Fruit fly (Drosophila melanogaster) whole organism, embryonic: ENCODE results near the gene MCTS1.

Experiments
- Adf1 ChIP-seq: fragments of 200-800 bp; sonication (Bioruptor generic); IDR thresholded peaks from 2 replicates; pipeline ENCODE4 v1.3.6; 2022; ENCODE audit warnings: missing biosample characterization, missing genetic modification characterization
- CG10321 ChIP-seq: fragments of 200-800 bp; sonication (Bioruptor generic); IDR thresholded peaks from 2 replicates; pipeline ENCODE4 v1.3.6; 2022; ENCODE audit warnings: missing biosample characterization, missing genetic modification characterization
- CG13287 ChIP-seq: fragments of 200-800 bp; sonication (Bioruptor generic); IDR thresholded peaks from 2 replicates; pipeline ENCODE4 v1.3.6; 2022; ENCODE audit warnings: missing biosample characterization, missing genetic modification characterization; ENCODE audit not compliant: partially characterized antibody
- CG17612 ChIP-seq: fragments of 200-800 bp; sonication (Bioruptor generic); IDR thresholded peaks from 2 replicates; pipeline ENCODE4 v1.3.6; 2022; ENCODE audit warnings: missing biosample characterization, missing genetic modification characterization
- CG1832 ChIP-seq: fragments of 200-800 bp; sonication (Bioruptor generic); optimal IDR thresholded peaks from 2 replicates; lab custom pipeline; 2017; ENCODE audit warnings: missing biosample characterization, mild to moderate bottlenecking, missing genetic modification characterization, inconsistent platforms
- CG3163 ChIP-seq: fragments of 200-800 bp; sonication (Bioruptor generic); optimal IDR thresholded peaks from 3 replicates; lab custom pipeline; 2016; ENCODE audit warnings: missing biosample characterization, missing genetic modification characterization
- CG32532 ChIP-seq: fragments of 200-800 bp; sonication (Bioruptor generic); IDR thresholded peaks from 2 replicates; pipeline ENCODE4 v1.3.6; 2022; ENCODE audit warnings: missing biosample characterization, missing genetic modification characterization
- CG34224 ChIP-seq: fragments of 200-800 bp; sonication (Bioruptor generic); IDR thresholded peaks from 3 replicates; pipeline ENCODE4 v1.3.6; 2022; ENCODE audit warnings: missing biosample characterization, missing genetic modification characterization; ENCODE audit not compliant: partially characterized antibody
- CG4328 ChIP-seq: fragments of 200-800 bp; sonication (Bioruptor generic); optimal IDR thresholded peaks from 3 replicates; lab custom pipeline; 2017; ENCODE audit warnings: missing biosample characterization, missing genetic modification reagents, missing genetic modification characterization
- CG4360 ChIP-seq: fragments of 200-800 bp; sonication (Bioruptor generic); IDR thresholded peaks from 2 replicates; pipeline ENCODE4 v1.3.6; 2022; ENCODE audit warnings: missing biosample characterization, missing genetic modification characterization
- CG8281 ChIP-seq: fragments of 200-800 bp; sonication (Bioruptor generic); optimal IDR thresholded peaks from 2 replicates; lab custom pipeline; 2018; ENCODE audit warnings: missing biosample characterization, mild to moderate bottlenecking, missing genetic modification characterization, moderate library complexity
- CG8478 ChIP-seq: fragments of >200 bp; optimal IDR thresholded peaks from 2 replicates; lab custom pipeline; 2018
- Fer3 ChIP-seq: fragments of 200-800 bp; sonication (Bioruptor generic); optimal IDR thresholded peaks from 2 replicates; lab custom pipeline; 2018; ENCODE audit warnings: missing biosample characterization, mild to moderate bottlenecking, missing genetic modification characterization, moderate library complexity
- HLH4C ChIP-seq: fragments of 200-800 bp; sonication (Bioruptor generic); IDR thresholded peaks from 3 replicates; pipeline ENCODE4 v1.3.6; 2022; ENCODE audit warnings: missing biosample characterization, missing genetic modification characterization; ENCODE audit not compliant: partially characterized antibody
- HLHmδ ChIP-seq: fragments of 200-800 bp; sonication (Bioruptor generic); optimal IDR thresholded peaks from 2 replicates; lab custom pipeline; 2018; ENCODE audit warnings: missing biosample characterization, mild to moderate bottlenecking, missing genetic modification characterization, moderate library complexity
- Jarid2 ChIP-seq: fragments of 200-800 bp; sonication (Bioruptor generic); optimal IDR thresholded peaks from 3 replicates; lab custom pipeline; 2017; ENCODE audit warnings: mild to moderate bottlenecking, missing biosample characterization, missing genetic modification reagents, missing genetic modification characterization
- Med ChIP-seq: fragments of 200-800 bp; sonication (Bioruptor generic); peaks from one replicate; lab custom pipeline; 2016; ENCODE audit warnings: missing biosample characterization, missing genetic modification characterization, mild to moderate bottlenecking, inconsistent platforms, moderate library complexity
- NFAT ChIP-seq: fragments of 200-800 bp; sonication (Bioruptor generic); IDR thresholded peaks from 2 replicates; pipeline ENCODE4 v1.3.6; 2022; ENCODE audit warnings: missing biosample characterization, missing genetic modification characterization
- Nf-YB ChIP-seq: fragments of 200-800 bp; sonication (Bioruptor generic); optimal IDR thresholded peaks from 3 replicates; lab custom pipeline; 2019; ENCODE audit warnings: missing biosample characterization, mild to moderate bottlenecking, missing genetic modification characterization, moderate library complexity
- Nf-YC ChIP-seq: fragments of 200-800 bp; optimal IDR thresholded peaks from 3 replicates; lab custom pipeline; 2019; ENCODE audit warnings: missing biosample characterization, mild to moderate bottlenecking, missing genetic modification characterization, moderate library complexity
- NfI ChIP-seq: fragments of 200-800 bp; sonication (Bioruptor generic); optimal IDR thresholded peaks from 3 replicates; lab custom pipeline; 2018; ENCODE audit warnings: missing biosample characterization, mild to moderate bottlenecking, missing genetic modification characterization, moderate library complexity
- Stat92E ChIP-seq, 3 experiments: fragments of >200 bp in 2 of 3; fragments of 200-800 bp in 1 of 3; sonication (Bioruptor generic) in 1 of 3; optimal IDR thresholded peaks; 2 replicates each; lab custom pipeline; 2017 to 2019; ENCODE audit warnings: missing biosample characterization in 3 of 3, missing genetic modification characterization in 3 of 3, mild to moderate bottlenecking in 1 of 3, moderate library complexity in 1 of 3
- Trl ChIP-seq, 3 experiments: fragments of >200 bp in 2 of 3; fragments of 200-800 bp in 1 of 3; sonication (Bioruptor generic) in 1 of 3; optimal IDR thresholded peaks; 2 replicates in 1 of 3; 3 replicates in 2 of 3; lab custom pipeline; 2016 to 2017; ENCODE audit warnings: missing biosample characterization in 1 of 3, missing genetic modification characterization in 1 of 3
- abd-A ChIP-seq: fragments of 200-800 bp; sonication (Bioruptor generic); optimal IDR thresholded peaks from 3 replicates; lab custom pipeline; 2019; ENCODE audit warnings: missing biosample characterization, mild to moderate bottlenecking, missing genetic modification characterization, moderate library complexity
- bowl ChIP-seq: fragments of 200-800 bp; sonication (Bioruptor generic); IDR thresholded peaks from 2 replicates; pipeline ENCODE4 v1.3.6; 2022; ENCODE audit warnings: missing biosample characterization, missing genetic modification characterization
- btn ChIP-seq: fragments of 200-800 bp; sonication (Bioruptor generic); optimal IDR thresholded peaks from 2 replicates; lab custom pipeline; 2016; ENCODE audit warnings: missing biosample characterization, missing genetic modification characterization
- chinmo ChIP-seq: fragments of 200-800 bp; sonication (Bioruptor generic); IDR thresholded peaks from 4 replicates; pipeline ENCODE4 v1.3.6; 2022; ENCODE audit warnings: missing biosample characterization, missing genetic modification characterization; ENCODE audit not compliant: partially characterized antibody
- chm ChIP-seq: fragments of 200-800 bp; sonication (Bioruptor generic); IDR thresholded peaks from 2 replicates; pipeline ENCODE4 v1.3.6; 2022; ENCODE audit warnings: missing biosample characterization, missing genetic modification characterization
- ci ChIP-seq: fragments of 200-800 bp; sonication (Bioruptor generic); IDR thresholded peaks from 3 replicates; pipeline ENCODE4 v1.3.6; 2022; ENCODE audit warnings: missing biosample characterization, missing genetic modification characterization
- crol ChIP-seq: fragments of 200-800 bp; sonication (Bioruptor generic); IDR thresholded peaks from 2 replicates; pipeline ENCODE4 v1.3.6; 2022; ENCODE audit warnings: missing biosample characterization, missing genetic modification characterization
- danr ChIP-seq: fragments of 200-800 bp; sonication (Bioruptor generic); IDR thresholded peaks from 2 replicates; pipeline ENCODE4 v1.3.6; 2022; ENCODE audit warnings: missing biosample characterization, missing genetic modification characterization
- ewg ChIP-seq: fragments of 200-800 bp; sonication (Bioruptor generic); optimal IDR thresholded peaks from 3 replicates; lab custom pipeline; 2017; ENCODE audit warnings: mild to moderate bottlenecking, missing biosample characterization, missing genetic modification reagents, missing genetic modification characterization
- grn ChIP-seq: fragments of 200-800 bp; sonication (Bioruptor generic); optimal IDR thresholded peaks from 3 replicates; lab custom pipeline; 2017; ENCODE audit warnings: missing biosample characterization, missing genetic modification characterization
- kni ChIP-seq: fragments of 200-800 bp; sonication (Bioruptor generic); optimal IDR thresholded peaks from 3 replicates; lab custom pipeline; 2017; ENCODE audit warnings: mild to moderate bottlenecking, missing biosample characterization, missing genetic modification reagents, missing genetic modification characterization
- knrl ChIP-seq: fragments of 200-800 bp; sonication (Bioruptor generic); IDR thresholded peaks from 3 replicates; pipeline ENCODE4 v1.3.6; 2022; ENCODE audit warnings: missing biosample characterization, missing genetic modification characterization; ENCODE audit not compliant: partially characterized antibody
- lov ChIP-seq, 2 experiments: fragments of 200-800 bp in 1 of 2; fragments of >200 bp in 1 of 2; sonication (Bioruptor generic) in 1 of 2; IDR thresholded peaks in 1 of 2; optimal IDR thresholded peaks in 1 of 2; 2 replicates in 1 of 2; 3 replicates in 1 of 2; pipeline versions ENCODE4 v1.3.6 to Lab custom; 2017 to 2022; ENCODE audit warnings: missing biosample characterization in 1 of 2, missing genetic modification characterization in 1 of 2
- onecut ChIP-seq: fragments of 200-800 bp; sonication (Bioruptor generic); IDR thresholded peaks from 2 replicates; pipeline ENCODE4 v1.3.6; 2022; ENCODE audit warnings: missing biosample characterization, missing genetic modification characterization
- pfk ChIP-seq: fragments of 200-800 bp; sonication (Bioruptor generic); optimal IDR thresholded peaks from 2 replicates; lab custom pipeline; 2018; ENCODE audit warnings: missing biosample characterization, mild to moderate bottlenecking, missing genetic modification characterization, moderate library complexity
- phol ChIP-seq: fragments of 200-800 bp; sonication (Bioruptor generic); optimal IDR thresholded peaks from 3 replicates; lab custom pipeline; 2018; ENCODE audit warnings: missing biosample characterization, mild to moderate bottlenecking, missing genetic modification characterization, moderate library complexity
- pros ChIP-seq: fragments of 200-800 bp; sonication (Bioruptor generic); optimal IDR thresholded peaks from 3 replicates; lab custom pipeline; 2019; ENCODE audit warnings: missing biosample characterization, mild to moderate bottlenecking, missing genetic modification characterization, moderate library complexity
- sens ChIP-seq: fragments of 200-800 bp; sonication (Bioruptor generic); peaks from one replicate; lab custom pipeline; 2016; ENCODE audit warnings: missing biosample characterization, missing genetic modification characterization
- sqz ChIP-seq: fragments of 200-800 bp; sonication (Bioruptor generic); optimal IDR thresholded peaks from 3 replicates; lab custom pipeline; 2018; ENCODE audit warnings: missing biosample characterization, mild to moderate bottlenecking, missing genetic modification characterization
- tna ChIP-seq: fragments of 200-800 bp; sonication (Bioruptor generic); IDR thresholded peaks from 2 replicates; pipeline ENCODE4 v1.3.6; 2022; ENCODE audit warnings: missing biosample characterization, missing genetic modification characterization; ENCODE audit not compliant: partially characterized antibody
- vvl ChIP-seq: fragments of 200-800 bp; sonication (Bioruptor generic); IDR thresholded peaks from 2 replicates; pipeline ENCODE4 v1.3.6; 2022; ENCODE audit warnings: missing biosample characterization, missing genetic modification characterization
- z ChIP-seq: fragments of 200-800 bp; sonication (Bioruptor generic); IDR thresholded peaks from 3 replicates; pipeline ENCODE4 v1.3.6; 2022; ENCODE audit warnings: missing biosample characterization, missing genetic modification characterization
- zen ChIP-seq: fragments of 200-800 bp; sonication (Bioruptor generic); optimal IDR thresholded peaks from 3 replicates; lab custom pipeline; 2018; ENCODE audit warnings: missing biosample characterization, mild to moderate bottlenecking, missing genetic modification characterization, moderate library complexity

The MCTS1 gene

DNA sequence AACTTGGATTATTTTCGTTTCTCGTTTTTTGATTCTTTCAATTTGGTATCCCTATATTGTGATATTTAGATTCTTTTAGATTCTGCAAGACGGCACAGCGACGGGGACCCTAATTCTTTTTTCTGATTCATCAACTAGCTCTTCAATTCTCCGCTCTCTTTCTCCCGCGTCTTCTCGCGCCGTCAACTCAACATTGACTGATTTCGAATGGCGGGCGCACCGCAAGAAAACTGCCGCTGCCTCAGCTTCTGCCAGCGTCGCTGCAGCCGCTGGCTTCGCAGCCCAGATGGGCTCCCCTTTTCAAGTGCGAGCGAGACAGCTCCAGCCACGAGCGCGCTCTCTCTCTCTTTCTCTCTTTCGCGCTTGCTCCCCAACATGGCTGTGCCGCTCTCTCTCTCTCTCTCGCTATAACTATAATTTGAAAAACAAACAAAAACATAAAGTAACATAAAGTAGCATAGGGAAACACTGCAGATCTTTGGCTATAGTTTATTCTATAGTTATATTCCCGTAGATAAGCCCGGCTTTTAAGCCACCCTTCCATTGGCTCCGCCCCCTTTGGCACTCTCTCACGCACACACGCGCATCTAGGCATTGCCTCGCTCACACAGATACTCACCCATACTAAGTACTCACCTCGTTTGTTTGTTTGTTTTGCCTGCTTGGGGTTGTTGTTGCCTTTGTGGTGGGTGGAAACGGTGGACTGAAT, 24.6 kb upstream of the MCTS1 start, which contains the start of gene mab-21:
mab-21 (minus strand) TSS at position 206 of the 709 bp plus-strand sequence.
- TF ChIP-seq CG1832 (peak; percentile 92), CG17612 (GFP tag; lab: Robert Waterston, UW) (no peak), sqz (peak; percentile 14), z (GFP tag; lab: Robert Waterston, UW) (0 out of 3 replicates have a peak, but pooled peaks have one; percentile 9), crol (0 out of 2 replicates have a peak, but pooled peaks have one; percentile 8), Jarid2 (GFP tag; lab: Kevin White, UChicago) (peak; percentile 76), chinmo (GFP tag; lab: Robert Waterston, UW) (peak; percentile 68; the same call in 1 of the 4 replicates), CG4328 (GFP tag; lab: Kevin White, UChicago) (no peak), ci (GFP tag; lab: Robert Waterston, UW) (peak; percentile 28; the same call in 2 of the 3 replicates), sens (GFP tag; lab: Kevin White, UChicago) (peak; percentile 63), danr (GFP tag; lab: Robert Waterston, UW) (no peak), knrl (GFP tag; lab: Robert Waterston, UW) (peak; percentile 23; the same call in 1 of the 3 replicates), Adf1 (peak; percentile 99), grn (GFP tag; lab: Kevin White, UChicago) (peak; percentile 5), Stat92E (GFP tag; optimal IDR thresholded peaks at IDR 0.05; lab: Kevin White, UChicago) (peak in 1 of 3 experiments; percentile 29), Fer3 (tag; lab: Kevin White, UChicago) (no peak), kni (GFP tag; lab: Kevin White, UChicago) (peak; percentile 17), NFAT (GFP tag; lab: Robert Waterston, UW) (no peak), NfI (GFP tag; lab: Kevin White, UChicago) (no peak), phol (tag; lab: Kevin White, UChicago) (peak; percentile 17), zen (tag; lab: Kevin White, UChicago) (no peak), Nf-YC (tag; lab: Kevin White, UChicago) (peak; percentile 97), CG13287 (GFP tag; lab: Robert Waterston, UW) (0 out of 2 replicates have a peak, but pooled peaks have one; percentile 8), abd-A (peak; percentile 79), CG32532 (GFP tag; lab: Robert Waterston, UW) (peak; percentile 10; the same call in 1 of the 2 replicates), Trl (optimal IDR thresholded peaks at IDR 0.05; lab: Kevin White, UChicago) (peak; percentile 81 to 92), Trl (GFP tag; optimal IDR thresholded peaks at IDR 0.05; lab: Kevin White, UChicago) (peak; percentile 41), Nf-YB (GFP tag; lab: Kevin White, UChicago) (peak; percentile 95), CG8281 (peak; percentile 14), HLHmδ (peak; percentile 26), pfk (GFP tag; lab: Kevin White, UChicago) (no peak), lov (optimal IDR thresholded peaks at IDR 0.05; lab: Kevin White, UChicago) (no peak), lov (GFP tag; IDR thresholded peaks at IDR 0.05; lab: Robert Waterston, UW) (0 out of 3 replicates have a peak, but pooled peaks have one; percentile 17), vvl (GFP tag; lab: Robert Waterston, UW) (peak; percentile 30; the same call in 1 of the 2 replicates), pros (GFP tag; lab: Kevin White, UChicago) (peak; percentile 2), onecut (GFP tag; lab: Robert Waterston, UW) (0 out of 2 replicates have a peak, but pooled peaks have one; percentile 6), CG4360 (peak; percentile 85), HLH4C (GFP tag; lab: Robert Waterston, UW) (peak; percentile 42; the same call in 1 of the 3 replicates), Med (GFP tag; lab: Kevin White, UChicago) (peak; percentile 74), tna (GFP tag; lab: Robert Waterston, UW) (no peak), CG8478 (lab: Kevin White, UChicago) (peak; percentile 86), bowl (GFP tag; lab: Robert Waterston, UW) (peak; percentile 15; the same call in 1 of the 2 replicates), chm (GFP tag; lab: Robert Waterston, UW) (peak; percentile 37; the same call in 1 of the 2 replicates), CG34224 (GFP tag; lab: Robert Waterston, UW) (0 out of 3 replicates have a peak, but pooled peaks have one; percentile 31), CG10321 (GFP tag; lab: Robert Waterston, UW) (peak; percentile 92), ewg (GFP tag; lab: Kevin White, UChicago) (peak; percentile 0), CG3163 (GFP tag; lab: Kevin White, UChicago) (peak; percentile 18), btn (GFP tag; lab: Kevin White, UChicago) (no peak)
